Fruit fly (Drosophila melanogaster) whole organism, embryonic: ENCODE measurements around the gene stet.
A peak's percentile ranks its signal among the peaks of the same experiment; 100 is the strongest.

Experiments
- Adf1 ChIP-seq: fragments of 200-800 bp; sonication (Bioruptor generic); IDR thresholded peaks from 2 replicates; pipeline ENCODE4 v1.3.6; 2022; ENCODE audit warnings: missing biosample characterization, missing genetic modification characterization
- Blimp-1 ChIP-seq: fragments of 200-800 bp; sonication (Bioruptor generic); optimal IDR thresholded peaks from 3 replicates; lab custom pipeline; 2018; ENCODE audit warnings: missing biosample characterization, missing genetic modification characterization, mild to moderate bottlenecking, moderate library complexity, missing genetic modification reagents
- CG10565 ChIP-seq: fragments of 200-800 bp; sonication (Bioruptor generic); optimal IDR thresholded peaks from 3 replicates; lab custom pipeline; 2016; ENCODE audit warnings: missing biosample characterization, mild to moderate bottlenecking, missing genetic modification characterization
- CG11247 ChIP-seq: fragments of 200-800 bp; sonication (Bioruptor generic); IDR thresholded peaks from 2 replicates; pipeline ENCODE4 v1.3.6; 2022; ENCODE audit warnings: missing biosample characterization, missing genetic modification characterization
- CG11398 ChIP-seq: fragments of 200-800 bp; sonication (Bioruptor generic); optimal IDR thresholded peaks from 2 replicates; lab custom pipeline; 2016; ENCODE audit warnings: missing biosample characterization, missing genetic modification characterization
- CG11696 ChIP-seq: fragments of 200-800 bp; sonication (Bioruptor generic); IDR thresholded peaks from 2 replicates; pipeline ENCODE4 v1.3.6; 2022; ENCODE audit warnings: missing biosample characterization, missing genetic modification characterization
- CG12219 ChIP-seq: fragments of 200-800 bp; sonication (Bioruptor generic); optimal IDR thresholded peaks from 3 replicates; lab custom pipeline; 2018; ENCODE audit warnings: missing biosample characterization, mild to moderate bottlenecking, missing genetic modification characterization
- CG12236 ChIP-seq: fragments of 200-800 bp; sonication (Bioruptor generic); optimal IDR thresholded peaks from 2 replicates; lab custom pipeline; 2016; ENCODE audit warnings: missing biosample characterization, missing genetic modification characterization
- CG12391 ChIP-seq: fragments of 200-800 bp; sonication (Bioruptor generic); optimal IDR thresholded peaks from 3 replicates; lab custom pipeline; 2018; ENCODE audit warnings: missing biosample characterization, mild to moderate bottlenecking, missing genetic modification characterization, moderate library complexity
- CG13894 ChIP-seq: fragments of 200-800 bp; sonication (Bioruptor generic); optimal IDR thresholded peaks from 3 replicates; lab custom pipeline; 2018; ENCODE audit warnings: missing biosample characterization, mild to moderate bottlenecking, missing genetic modification characterization, moderate library complexity
- CG14860 ChIP-seq: fragments of 200-800 bp; sonication (Bioruptor generic); IDR thresholded peaks from 3 replicates; pipeline ENCODE4 v1.3.6; 2022; ENCODE audit warnings: missing biosample characterization, missing genetic modification characterization; ENCODE audit not compliant: partially characterized antibody
- CG1529 ChIP-seq: fragments of 200-800 bp; sonication (Bioruptor generic); optimal IDR thresholded peaks from 3 replicates; lab custom pipeline; 2018; ENCODE audit warnings: missing biosample characterization, missing genetic modification characterization
- CG16813 ChIP-seq: fragments of 200-800 bp; sonication (Bioruptor generic); IDR thresholded peaks from 3 replicates; pipeline ENCODE4 v1.3.6; 2022; ENCODE audit warnings: missing biosample characterization, missing genetic modification characterization; ENCODE audit not compliant: partially characterized antibody
- CG18476 ChIP-seq: fragments of 200-800 bp; sonication (Bioruptor generic); optimal IDR thresholded peaks from 2 replicates; lab custom pipeline; 2016; ENCODE audit warnings: missing biosample characterization, mild to moderate bottlenecking, missing genetic modification characterization
- CG31224 ChIP-seq: fragments of 200-800 bp; sonication (Bioruptor generic); IDR thresholded peaks from 2 replicates; pipeline ENCODE4 v1.3.6; 2022; ENCODE audit warnings: missing biosample characterization, missing genetic modification characterization
- CG3407 ChIP-seq: fragments of 200-800 bp; sonication (Bioruptor generic); optimal IDR thresholded peaks from 2 replicates; lab custom pipeline; 2018; ENCODE audit warnings: missing biosample characterization, mild to moderate bottlenecking, missing genetic modification characterization
- CG42726 ChIP-seq: fragments of 200-800 bp; sonication (Bioruptor generic); IDR thresholded peaks from 2 replicates; pipeline ENCODE4 v1.3.6; 2022; ENCODE audit warnings: missing biosample characterization, missing genetic modification characterization; ENCODE audit not compliant: partially characterized antibody
- CG4707 ChIP-seq: fragments of 200-800 bp; sonication (Bioruptor generic); optimal IDR thresholded peaks from 2 replicates; lab custom pipeline; 2018; ENCODE audit warnings: missing biosample characterization, mild to moderate bottlenecking, missing genetic modification characterization, moderate library complexity
- CG6254 ChIP-seq: fragments of 200-800 bp; sonication (Bioruptor generic); optimal IDR thresholded peaks from 3 replicates; lab custom pipeline; 2017; ENCODE audit warnings: mild to moderate bottlenecking, missing biosample characterization, missing genetic modification reagents, missing genetic modification characterization
- CG6272 ChIP-seq: fragments of 200-800 bp; sonication (Bioruptor generic); IDR thresholded peaks from 2 replicates; pipeline ENCODE4 v1.3.6; 2022; ENCODE audit warnings: missing biosample characterization, missing genetic modification characterization
- CG8359 ChIP-seq: fragments of 200-800 bp; sonication (Bioruptor generic); optimal IDR thresholded peaks from 2 replicates; lab custom pipeline; 2017; ENCODE audit warnings: missing biosample characterization, mild to moderate bottlenecking, missing genetic modification characterization, borderline replicate concordance
- CG9876 ChIP-seq: fragments of 200-800 bp; sonication (Bioruptor generic); optimal IDR thresholded peaks from 2 replicates; lab custom pipeline; 2016; ENCODE audit warnings: missing biosample characterization, missing genetic modification characterization
- Dek ChIP-seq: fragments of 200-800 bp; sonication (Bioruptor generic); optimal IDR thresholded peaks from 3 replicates; lab custom pipeline; 2019; ENCODE audit warnings: missing biosample characterization, mild to moderate bottlenecking, missing genetic modification characterization, moderate library complexity
- Doc3 ChIP-seq: fragments of 200-800 bp; sonication (Bioruptor generic); IDR thresholded peaks from 3 replicates; pipeline ENCODE4 v1.3.6; 2022; ENCODE audit warnings: missing biosample characterization, missing genetic modification characterization; ENCODE audit not compliant: partially characterized antibody
- Gsc ChIP-seq: fragments of 200-800 bp; sonication (Bioruptor generic); IDR thresholded peaks from 2 replicates; pipeline ENCODE4 v1.3.6; 2022; ENCODE audit warnings: missing biosample characterization, missing genetic modification characterization
- HLH4C ChIP-seq: fragments of 200-800 bp; sonication (Bioruptor generic); IDR thresholded peaks from 3 replicates; pipeline ENCODE4 v1.3.6; 2022; ENCODE audit warnings: missing biosample characterization, missing genetic modification characterization; ENCODE audit not compliant: partially characterized antibody
- HLH54F ChIP-seq: fragments of 200-800 bp; sonication (Bioruptor generic); optimal IDR thresholded peaks from 3 replicates; lab custom pipeline; 2016; ENCODE audit warnings: missing biosample characterization, missing genetic modification characterization
- Hey ChIP-seq: fragments of 200-800 bp; sonication (Bioruptor generic); optimal IDR thresholded peaks from 3 replicates; lab custom pipeline; 2018; ENCODE audit warnings: missing biosample characterization, mild to moderate bottlenecking, missing genetic modification characterization
- Six4 ChIP-seq: fragments of 200-800 bp; sonication (Bioruptor generic); optimal IDR thresholded peaks from 2 replicates; lab custom pipeline; 2016; ENCODE audit warnings: missing biosample characterization, missing genetic modification characterization
- Usf ChIP-seq: fragments of 200-800 bp; sonication (Bioruptor generic); optimal IDR thresholded peaks from 2 replicates; lab custom pipeline; 2017; ENCODE audit warnings: missing genotype, missing biosample characterization, missing genetic modification characterization
- ash1 ChIP-seq: fragments of 200-800 bp; sonication (Bioruptor generic); optimal IDR thresholded peaks from 2 replicates; lab custom pipeline; 2018; ENCODE audit warnings: missing biosample characterization, mild to moderate bottlenecking, missing genetic modification characterization
- br ChIP-seq: fragments of >200 bp; optimal IDR thresholded peaks from 2 replicates; lab custom pipeline; 2017
- caup ChIP-seq: fragments of 200-800 bp; sonication (Bioruptor generic); optimal IDR thresholded peaks from 3 replicates; lab custom pipeline; 2017; ENCODE audit warnings: missing biosample characterization, mild to moderate bottlenecking, missing genetic modification characterization, moderate library complexity; ENCODE audit not compliant: severe bottlenecking
- crp ChIP-seq, 2 experiments: fragments of 200-800 bp; sonication (Bioruptor generic); optimal IDR thresholded peaks; 2 replicates in 1 of 2; 3 replicates in 1 of 2; lab custom pipeline; 2017; ENCODE audit warnings: missing biosample characterization in 2 of 2, missing genetic modification characterization in 2 of 2, mild to moderate bottlenecking in 1 of 2, moderate library complexity in 1 of 2
- cwo ChIP-seq: fragments of 200-800 bp; sonication (Bioruptor generic); optimal IDR thresholded peaks from 3 replicates; lab custom pipeline; 2017; ENCODE audit warnings: missing biosample characterization, missing genetic modification characterization, mild to moderate bottlenecking, moderate library complexity, missing genetic modification reagents
- dm ChIP-seq: fragments of 200-800 bp; sonication (Bioruptor generic); optimal IDR thresholded peaks from 3 replicates; lab custom pipeline; 2016; ENCODE audit warnings: missing biosample characterization, missing genetic modification characterization
- gem ChIP-seq: fragments of 200-800 bp; sonication (Bioruptor generic); optimal IDR thresholded peaks from 2 replicates; lab custom pipeline; 2019; ENCODE audit warnings: missing biosample characterization, mild to moderate bottlenecking, missing genetic modification characterization, moderate library complexity
- gt ChIP-seq: fragments of 200-800 bp; sonication (Bioruptor generic); IDR thresholded peaks from 2 replicates; pipeline ENCODE4 v1.3.6; 2022; ENCODE audit warnings: missing biosample characterization, missing genetic modification characterization
- ham ChIP-seq: fragments of 200-800 bp; sonication (Bioruptor generic); IDR thresholded peaks from 2 replicates; pipeline ENCODE4 v1.3.6; 2022; ENCODE audit warnings: missing biosample characterization, missing genetic modification characterization
- hbn ChIP-seq: fragments of 200-800 bp; sonication (Bioruptor generic); IDR thresholded peaks from 2 replicates; pipeline ENCODE4 v1.3.6; 2022; ENCODE audit warnings: missing biosample characterization, missing genetic modification characterization; ENCODE audit not compliant: partially characterized antibody
- ind ChIP-seq: fragments of 200-800 bp; sonication (Bioruptor generic); optimal IDR thresholded peaks from 3 replicates; lab custom pipeline; 2016; ENCODE audit warnings: missing biosample characterization, missing genetic modification characterization
- lbe ChIP-seq: fragments of 200-800 bp; sonication (Bioruptor generic); optimal IDR thresholded peaks from 2 replicates; lab custom pipeline; 2016; ENCODE audit warnings: missing biosample characterization, mild to moderate bottlenecking, missing genetic modification characterization
- mld ChIP-seq: fragments of 200-800 bp; sonication (Bioruptor generic); IDR thresholded peaks from 3 replicates; pipeline ENCODE4 v1.3.6; 2022; ENCODE audit warnings: missing biosample characterization, missing genetic modification characterization; ENCODE audit not compliant: partially characterized antibody
- otp ChIP-seq: fragments of 200-800 bp; sonication (Bioruptor generic); IDR thresholded peaks from 3 replicates; pipeline ENCODE4, ENCODE4 v1.3.6; 2022; ENCODE audit warnings: missing biosample characterization, missing genetic modification characterization
- pnt ChIP-seq: fragments of 200-800 bp; sonication (Bioruptor generic); optimal IDR thresholded peaks from 3 replicates; lab custom pipeline; 2016; ENCODE audit warnings: missing biosample characterization, missing genetic modification characterization
- sens ChIP-seq: fragments of 200-800 bp; sonication (Bioruptor generic); peaks from one replicate; lab custom pipeline; 2016; ENCODE audit warnings: missing biosample characterization, missing genetic modification characterization
- seq ChIP-seq: fragments of 200-800 bp; sonication (Bioruptor generic); IDR thresholded peaks from 2 replicates; pipeline ENCODE4 v1.3.6; 2022; ENCODE audit warnings: missing biosample characterization, missing genetic modification characterization
- slou ChIP-seq: fragments of 200-800 bp; sonication (Bioruptor generic); optimal IDR thresholded peaks from 3 replicates; lab custom pipeline; 2016; ENCODE audit warnings: missing biosample characterization, missing genetic modification characterization
- unpg ChIP-seq: fragments of 200-800 bp; sonication (Bioruptor generic); optimal IDR thresholded peaks from 3 replicates; lab custom pipeline; 2018; ENCODE audit warnings: missing biosample characterization, mild to moderate bottlenecking, missing genetic modification characterization, moderate library complexity
- vfl ChIP-seq: fragments of 200-800 bp; sonication (Bioruptor generic); optimal IDR thresholded peaks from 2 replicates; lab custom pipeline; 2016; ENCODE audit warnings: missing biosample characterization, missing genetic modification characterization

Gene stet

dm6 chr3L:1488592-1489183, 659 bp downstream of the stet start (continued):
- TF ChIP-seq CG11398 (GFP tag; lab: Kevin White, UChicago) = no peak
- TF ChIP-seq br (lab: Kevin White, UChicago) = no peak
- no peak for TF ChIP-seq CG6254
- TF ChIP-seq CG6272 (GFP tag; lab: Robert Waterston, UW) = no peak
- TF ChIP-seq slou (GFP tag; lab: Kevin White, UChicago) = no peak
- no peak for TF ChIP-seq CG10565 (GFP tag; lab: Kevin White, UChicago)
- TF ChIP-seq CG16813 (GFP tag; lab: Robert Waterston, UW) = peak; percentile 63
- no peak for TF ChIP-seq ind (GFP tag; lab: Kevin White, UChicago)
- peak; percentile 85 for TF ChIP-seq CG42726 (GFP tag; lab: Robert Waterston, UW)
- TF ChIP-seq pnt (GFP tag; lab: Kevin White, UChicago) = no peak
- peak; percentile 81 for TF ChIP-seq sens (GFP tag; lab: Kevin White, UChicago)
- TF ChIP-seq CG14860 (GFP tag; lab: Robert Waterston, UW) = peak; percentile 71
- no peak for TF ChIP-seq CG12391
- TF ChIP-seq CG4707 (GFP tag; lab: Kevin White, UChicago) = peak; percentile 95
- no peak for TF ChIP-seq Hey (tag; lab: Kevin White, UChicago)
- no peak for TF ChIP-seq crp (GFP tag; optimal IDR thresholded peaks at IDR 0.05; lab: Kevin White, UChicago)
- peak; percentile 59 for TF ChIP-seq hbn (GFP tag; lab: Robert Waterston, UW)
- no peak for TF ChIP-seq CG9876 (GFP tag; lab: Kevin White, UChicago)
- no peak for TF ChIP-seq caup
- no peak for TF ChIP-seq otp (GFP tag; lab: Robert Waterston, UW)
- TF ChIP-seq Doc3 (GFP tag; lab: Robert Waterston, UW) = 0 out of 3 replicates have a peak, but pooled peaks have one; percentile 43
- TF ChIP-seq unpg (GFP tag; lab: Kevin White, UChicago) = peak; percentile 1
- TF ChIP-seq seq = no peak
- TF ChIP-seq HLH4C (GFP tag; lab: Robert Waterston, UW) = peak; percentile 71
- TF ChIP-seq gem (tag; lab: Kevin White, UChicago) = no peak
- no peak for TF ChIP-seq vfl (GFP tag; lab: Kevin White, UChicago)
- TF ChIP-seq CG12219 (GFP tag; lab: Kevin White, UChicago) = no peak
- no peak for TF ChIP-seq CG3407
- TF ChIP-seq Adf1 (GFP tag; lab: Robert Waterston, UW) = peak; percentile 13; the same call in 1 of the 2 replicates
- TF ChIP-seq ash1 = no peak
- TF ChIP-seq CG1529 (GFP tag; lab: Kevin White, UChicago) = no peak
- TF ChIP-seq cwo (GFP tag; lab: Kevin White, UChicago) = peak; percentile 2
- TF ChIP-seq Gsc (GFP tag; lab: Robert Waterston, UW) = no peak
- TF ChIP-seq CG11247 (GFP tag; lab: Robert Waterston, UW) = no peak
- peak; percentile 45 for TF ChIP-seq CG13894 (tag; lab: Kevin White, UChicago)
- no peak for TF ChIP-seq CG11696 (GFP tag; lab: Robert Waterston, UW)
- no peak for TF ChIP-seq ham (GFP tag; lab: Robert Waterston, UW)
- no peak for TF ChIP-seq lbe (GFP tag; lab: Kevin White, UChicago)
- peak; percentile 77; the same call in 2 of the 3 replicates for TF ChIP-seq mld (GFP tag; lab: Robert Waterston, UW)
- no peak for TF ChIP-seq Blimp-1
- TF ChIP-seq dm (GFP tag; lab: Kevin White, UChicago) = no peak
- no peak for TF ChIP-seq HLH54F
- no peak for TF ChIP-seq CG12236 (GFP tag; lab: Kevin White, UChicago)
- no peak for TF ChIP-seq CG31224
- no peak for TF ChIP-seq CG8359 (GFP tag; lab: Kevin White, UChicago)
- no peak for TF ChIP-seq Six4 (GFP tag; lab: Kevin White, UChicago)
- TF ChIP-seq gt = no peak
- TF ChIP-seq Usf (GFP tag; lab: Kevin White, UChicago) = no peak
- TF ChIP-seq Dek (tag; lab: Kevin White, UChicago) = no peak
- TF ChIP-seq CG18476 (GFP tag; lab: Kevin White, UChicago) = no peak
